Worm (Caenorhabditis elegans) whole organism, L4 larva: ENCODE measurements around the gene C28C12.1.

ENCODE experiments used
- T26A8.4 ChIP-seq: fragments of 200-800 bp; sonication (Bioruptor generic); IDR thresholded peaks from 2 replicates; pipeline ENCODE4 v1.3.6; 2022; ENCODE audit warnings: missing genetic modification characterization, missing compliant biosample characterization
- ZK546.5 ChIP-seq, 2 experiments: sonication (generic microtip); optimal IDR thresholded peaks; 2 replicates each; lab custom pipeline; 2017; ENCODE audit warnings: missing biosample characterization in 2 of 2, missing genetic modification characterization in 2 of 2
- aly-2 ChIP-seq: sonication (generic microtip); optimal IDR thresholded peaks from 2 replicates; lab custom pipeline; 2018; ENCODE audit warnings: missing biosample characterization, missing genetic modification characterization
- ceh-44 ChIP-seq: fragments of 200-800 bp; sonication (Bioruptor generic); IDR thresholded peaks from 2 replicates; pipeline ENCODE4 v1.3.6; 2022; ENCODE audit warnings: missing genetic modification reagents, missing genetic modification characterization, missing compliant biosample characterization
- egl-27 ChIP-seq: sonication (generic microtip); optimal IDR thresholded peaks from 3 replicates; lab custom pipeline; 2017; ENCODE audit warnings: missing biosample characterization, missing genetic modification reagents, missing genetic modification characterization
- lin-29 ChIP-seq: fragments of 200-800 bp; sonication (Bioruptor generic); IDR thresholded peaks from 2 replicates; pipeline ENCODE4 v1.3.6; 2022; ENCODE audit warnings: missing genetic modification reagents, missing genetic modification characterization, missing compliant biosample characterization
- lin-39 ChIP-seq: fragments of 150-350 bp; optimal IDR thresholded peaks from 2 replicates; lab custom pipeline; 2014; ENCODE audit warnings: missing biosample characterization, missing genetic modification reagents, missing genetic modification characterization
- lir-3 ChIP-seq: sonication (generic microtip); optimal IDR thresholded peaks from 2 replicates; lab custom pipeline; 2016; ENCODE audit warnings: mild to moderate bottlenecking, missing genetic modification characterization, missing compliant biosample characterization
- madf-5 ChIP-seq, 2 experiments: fragments of 200-800 bp; sonication (Bioruptor generic); IDR thresholded peaks; 2 replicates each; pipeline ENCODE4 v1.3.6; 2022; ENCODE audit warnings: missing compliant biosample characterization in 2 of 2, missing genetic modification characterization in 2 of 2
- mes-2 ChIP-seq: sonication (generic microtip); optimal IDR thresholded peaks from 2 replicates; lab custom pipeline; 2016; ENCODE audit warnings: missing genotype, mild to moderate bottlenecking, missing genetic modification characterization, missing compliant biosample characterization; ENCODE audit not compliant: poor library complexity, severe bottlenecking
- nhr-77 ChIP-seq: fragments of 150-350 bp; optimal IDR thresholded peaks from 2 replicates; lab custom pipeline; 2014; ENCODE audit warnings: missing biosample characterization, missing genetic modification characterization
- tra-1 ChIP-seq: fragments of 200-800 bp; sonication (Bioruptor generic); IDR thresholded peaks from 2 replicates; pipeline ENCODE4 v1.3.6; 2022; ENCODE audit warnings: missing genetic modification reagents, missing genetic modification characterization, missing compliant biosample characterization

DNA sequence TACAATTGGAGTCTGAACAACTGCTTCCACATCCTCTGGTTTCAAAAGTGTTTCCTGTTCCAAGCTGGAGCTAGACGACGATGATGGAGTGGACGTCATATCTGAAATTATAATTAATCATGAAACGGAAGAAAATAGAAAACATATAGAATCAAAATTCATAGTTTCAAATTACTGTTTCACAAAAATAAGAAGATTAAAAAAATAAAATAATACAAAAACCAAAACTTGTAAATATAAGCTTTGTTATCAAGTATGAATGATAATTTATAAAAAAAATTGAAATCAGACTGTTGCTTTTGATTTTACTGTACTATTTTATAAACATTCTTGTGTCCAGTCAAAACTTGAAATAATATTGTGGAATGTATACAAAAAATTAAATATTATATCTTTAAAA lies 37.8 kb upstream of the C28C12.1 start, which contains the start of gene str-176:
- TF ChIP-seq lin-39 (tag; lab: Kevin White, UChicago), result no peak
- TF ChIP-seq egl-27, result no peak
- TF ChIP-seq lin-29 (GFP tag; lab: Robert Waterston, UW), result no peak
- no peak for TF ChIP-seq mes-2 (tag; lab: Kevin White, UChicago)
- no peak for TF ChIP-seq aly-2 (tag; lab: Kevin White, UChicago)
- TF ChIP-seq tra-1 (GFP tag; lab: Robert Waterston, UW), result no peak
- TF ChIP-seq ZK546.5 (tag; optimal IDR thresholded peaks at IDR 0.05; lab: Kevin White, UChicago), result no peak
- no peak for TF ChIP-seq nhr-77
- TF ChIP-seq lir-3 (tag; lab: Kevin White, UChicago), result no peak
- no peak for TF ChIP-seq madf-5 (GFP tag; IDR thresholded peaks at IDR 0.05; lab: Robert Waterston, UW)
- TF ChIP-seq T26A8.4, result no peak
- TF ChIP-seq ceh-44 (GFP tag; lab: Robert Waterston, UW), result no peak
